Fruit fly (Drosophila melanogaster): Measurements from ENCODE around the gene Uba2.

Uba2 gene

DNA sequence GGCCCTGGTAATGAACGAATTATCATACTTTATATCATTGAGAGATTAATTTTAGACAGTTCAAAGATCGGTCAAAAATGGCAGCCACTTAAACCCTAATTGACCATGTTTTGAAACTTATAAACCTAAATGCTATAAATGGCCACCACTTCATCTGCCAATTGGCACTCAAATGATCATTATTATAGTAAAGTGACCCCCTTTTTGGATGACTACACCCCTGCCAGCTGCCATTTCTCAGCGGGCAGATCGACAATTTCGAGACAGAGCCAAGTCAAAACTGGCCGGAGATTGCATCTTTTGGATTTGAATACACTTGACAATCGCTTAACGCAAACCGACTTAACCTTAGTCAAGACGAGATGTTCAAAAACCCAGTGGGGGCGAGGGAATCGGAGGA is 28.6 kb upstream of the Uba2 start:
- TF ChIP-seq CG9948 (tag; optimal IDR thresholded peaks at IDR 0.05) (no peak), CG4496 (GFP tag; IDR thresholded peaks at IDR 0.05) (peak; percentile 45; the same call in 1 of the 3 replicates), CG8159 (tag; optimal IDR thresholded peaks at IDR 0.05) (peak; percentile 45), Snoo (tag; optimal IDR thresholded peaks at IDR 0.05) (peak; percentile 11), Ets98B (GFP tag; IDR thresholded peaks at IDR 0.05) (peak; percentile 18; the same call in 1 of the 2 replicates), CG8301 (tag; optimal IDR thresholded peaks at IDR 0.05) (peak; percentile 26), CG15710 (tag; optimal IDR thresholded peaks at IDR 0.05) (peak; percentile 21), CG17806 (tag; optimal IDR thresholded peaks at IDR 0.05) (peak; percentile 22), EcR (GFP tag; optimal IDR thresholded peaks at IDR 0.05) (no peak), CG14655 (GFP tag; optimal IDR thresholded peaks at IDR 0.05) (no peak), CG34367 (tag; optimal IDR thresholded peaks at IDR 0.05) (no peak), rn (GFP tag; IDR thresholded peaks at IDR 0.05) (no peak), D1 (tag; optimal IDR thresholded peaks at IDR 0.05) (no peak), gl (tag; optimal IDR thresholded peaks at IDR 0.05) (no peak), Pif1B (GFP tag; optimal IDR thresholded peaks at IDR 0.05) (no peak), CG10348 (GFP tag; IDR thresholded peaks at IDR 0.05) (no peak), CG32121 (GFP tag; IDR thresholded peaks at IDR 0.05) (no peak), CG13204 (GFP tag; optimal IDR thresholded peaks at IDR 0.05) (no peak), fd96Ca (GFP tag; IDR thresholded peaks at IDR 0.05) (0 out of 3 replicates have a peak, but pooled peaks have one; percentile 43), CG12605 (GFP tag; IDR thresholded peaks at IDR 0.05) (no peak)

DNA sequence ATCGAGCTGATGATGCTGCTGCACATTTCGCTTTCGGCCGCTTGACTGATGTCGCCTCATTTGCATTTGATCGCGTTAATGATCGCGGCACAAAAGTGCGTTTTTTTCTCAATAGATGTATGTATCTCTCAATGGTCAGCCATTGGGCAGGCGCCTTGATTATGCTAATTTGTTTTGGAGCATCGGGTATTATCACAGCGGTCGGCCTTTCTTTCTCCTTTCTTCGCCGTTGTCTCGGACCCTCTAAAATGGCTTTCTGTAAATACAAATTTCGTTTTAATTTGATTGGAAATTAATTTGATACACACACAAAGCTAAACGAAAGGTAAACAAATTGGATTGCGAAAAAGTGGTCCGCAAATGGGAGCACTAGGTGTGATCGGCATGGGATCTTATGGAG is 27.7 kb upstream of the Uba2 start:
- TF ChIP-seq Ets98B (GFP tag; IDR thresholded peaks at IDR 0.05) (no peak), CG32121 (GFP tag; IDR thresholded peaks at IDR 0.05) (no peak), CG4496 (GFP tag; IDR thresholded peaks at IDR 0.05) (no peak), fd96Ca (GFP tag; IDR thresholded peaks at IDR 0.05) (no peak), CG8159 (tag; optimal IDR thresholded peaks at IDR 0.05) (no peak), CG15710 (tag; optimal IDR thresholded peaks at IDR 0.05) (no peak), CG9948 (tag; optimal IDR thresholded peaks at IDR 0.05) (no peak)

DNA sequence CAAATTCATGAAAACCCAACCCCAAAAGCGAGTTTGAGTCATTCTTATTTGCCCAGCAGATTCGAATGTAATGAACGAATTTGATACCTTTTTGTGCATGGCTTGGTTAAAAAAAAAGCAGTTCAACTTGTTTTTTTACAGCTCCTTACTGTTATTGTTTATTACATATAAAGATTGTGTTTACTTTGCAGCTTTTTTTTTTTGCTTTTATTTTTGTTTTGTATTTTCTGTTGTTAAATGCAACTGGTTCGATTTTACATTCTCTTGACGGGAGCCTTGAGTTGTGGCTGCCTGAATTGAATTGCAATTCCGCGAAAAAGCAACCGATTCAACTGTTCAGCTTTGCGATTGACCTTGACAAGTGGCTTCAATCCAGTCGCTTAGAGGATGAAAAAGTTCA is 26.9 kb upstream of the Uba2 start:
- TF ChIP-seq Pif1A (GFP tag; optimal IDR thresholded peaks at IDR 0.05) (no peak), CG13204 (GFP tag; optimal IDR thresholded peaks at IDR 0.05) (peak; percentile 19), CG4496 (GFP tag; IDR thresholded peaks at IDR 0.05) (0 out of 3 replicates have a peak, but pooled peaks have one; percentile 28)

DNA sequence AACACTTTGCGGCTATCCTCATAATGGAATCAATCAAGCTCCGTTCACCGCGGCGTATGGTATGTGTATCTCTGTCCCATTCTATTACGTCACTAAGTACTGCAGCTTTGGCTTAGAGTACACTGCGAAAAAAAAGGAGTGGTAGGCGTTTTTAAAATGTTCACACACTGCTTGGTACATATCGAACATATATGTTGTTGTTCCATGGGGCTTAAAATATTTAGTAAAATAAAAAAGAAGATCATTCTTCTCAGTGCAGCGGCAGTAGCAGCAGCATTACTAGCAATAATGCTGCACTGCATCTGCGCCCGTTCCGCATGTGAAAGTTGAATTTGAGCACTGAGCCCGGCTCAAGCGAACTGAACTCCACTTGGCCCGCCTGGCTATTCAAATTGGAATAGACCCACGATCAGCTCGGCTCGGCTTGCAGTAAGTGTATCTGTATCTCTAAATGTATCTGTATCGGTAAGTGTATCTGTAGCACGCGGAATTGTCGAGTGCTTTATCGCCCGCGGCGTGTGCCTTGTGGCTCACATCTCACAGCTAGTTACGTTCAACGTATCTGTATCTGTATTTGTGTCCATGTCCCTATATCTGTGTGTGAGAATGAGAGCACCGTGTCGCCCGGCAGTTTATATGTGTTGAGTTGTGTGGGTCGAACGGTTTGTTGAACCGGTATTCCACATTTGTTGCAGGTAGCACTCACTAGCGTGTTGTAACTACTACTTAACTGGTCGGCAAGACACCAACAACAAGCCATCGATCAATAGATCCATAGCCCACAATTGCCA is 25.8 kb upstream of the Uba2 start:
- TF ChIP-seq Pif1A (GFP tag; optimal IDR thresholded peaks at IDR 0.05) (peak; percentile 72), CG8301 (tag; optimal IDR thresholded peaks at IDR 0.05) (peak; percentile 91), fd96Ca (GFP tag; IDR thresholded peaks at IDR 0.05) (peak; percentile 96), CG14655 (GFP tag; optimal IDR thresholded peaks at IDR 0.05) (peak; percentile 93), CG32121 (GFP tag; IDR thresholded peaks at IDR 0.05) (peak; percentile 96), gl (tag; optimal IDR thresholded peaks at IDR 0.05) (no peak), Ets98B (GFP tag; IDR thresholded peaks at IDR 0.05) (peak; percentile 97), D1 (tag; optimal IDR thresholded peaks at IDR 0.05) (no peak), CG17806 (tag; optimal IDR thresholded peaks at IDR 0.05) (peak; percentile 67), CG4496 (GFP tag; IDR thresholded peaks at IDR 0.05) (peak; percentile 95), CG9948 (tag; optimal IDR thresholded peaks at IDR 0.05) (peak; percentile 66), CG8159 (tag; optimal IDR thresholded peaks at IDR 0.05) (peak; percentile 69), EcR (GFP tag; optimal IDR thresholded peaks at IDR 0.05) (peak; percentile 87), Pif1B (GFP tag; optimal IDR thresholded peaks at IDR 0.05) (peak; percentile 59), CG15710 (tag; optimal IDR thresholded peaks at IDR 0.05) (peak; percentile 49), CG13204 (GFP tag; optimal IDR thresholded peaks at IDR 0.05) (no peak), CG10348 (GFP tag; IDR thresholded peaks at IDR 0.05) (peak; percentile 85), rn (GFP tag; IDR thresholded peaks at IDR 0.05) (peak; percentile 89), CG34367 (tag; optimal IDR thresholded peaks at IDR 0.05) (peak; percentile 58), Snoo (tag; optimal IDR thresholded peaks at IDR 0.05) (peak; percentile 23), CG12605 (GFP tag; IDR thresholded peaks at IDR 0.05) (peak; percentile 89)

DNA sequence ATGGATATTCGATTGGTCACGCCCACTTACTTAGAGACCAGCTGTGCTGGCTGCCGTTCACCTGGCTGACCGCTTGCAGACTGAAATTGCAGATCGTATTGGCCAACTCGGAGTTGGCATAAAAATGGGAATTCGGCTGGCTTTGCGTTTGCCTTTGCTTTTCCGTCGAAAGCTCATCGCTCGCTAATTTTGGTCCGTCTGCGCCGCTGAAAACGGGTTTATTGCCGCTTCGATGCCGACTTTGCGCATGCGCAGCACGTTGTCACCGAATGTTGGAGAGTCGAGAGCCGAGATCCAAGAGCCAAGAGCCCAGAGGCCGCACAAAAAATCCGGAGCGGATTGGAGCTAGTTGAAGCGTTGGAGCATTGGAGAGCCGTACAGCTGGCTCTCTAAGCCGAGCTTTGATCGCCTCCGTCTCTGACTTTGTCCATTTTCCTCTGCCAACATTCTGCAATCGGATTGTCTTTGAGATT is 24.1 kb upstream of the Uba2 start, which contains the start of gene CG13676:
Gene CG13676 (minus strand): TSS at position 87 of the 473 bp plus-strand sequence.
- no peak; the same call in 1 of the 2 replicates for TF ChIP-seq Ets98B (GFP tag; IDR thresholded peaks at IDR 0.05)
- peak; percentile 64 for TF ChIP-seq EcR (GFP tag; optimal IDR thresholded peaks at IDR 0.05)
- TF ChIP-seq Pif1A (GFP tag; optimal IDR thresholded peaks at IDR 0.05) = no peak
- TF ChIP-seq CG13204 (GFP tag; optimal IDR thresholded peaks at IDR 0.05) = peak; percentile 30
- TF ChIP-seq Snoo (tag; optimal IDR thresholded peaks at IDR 0.05) = no peak
- TF ChIP-seq Pif1B (GFP tag; optimal IDR thresholded peaks at IDR 0.05) = no peak
- no peak for TF ChIP-seq CG17806 (tag; optimal IDR thresholded peaks at IDR 0.05)
- no peak for TF ChIP-seq CG14655 (GFP tag; optimal IDR thresholded peaks at IDR 0.05)
- no peak for TF ChIP-seq CG10348 (GFP tag; IDR thresholded peaks at IDR 0.05)

DNA sequence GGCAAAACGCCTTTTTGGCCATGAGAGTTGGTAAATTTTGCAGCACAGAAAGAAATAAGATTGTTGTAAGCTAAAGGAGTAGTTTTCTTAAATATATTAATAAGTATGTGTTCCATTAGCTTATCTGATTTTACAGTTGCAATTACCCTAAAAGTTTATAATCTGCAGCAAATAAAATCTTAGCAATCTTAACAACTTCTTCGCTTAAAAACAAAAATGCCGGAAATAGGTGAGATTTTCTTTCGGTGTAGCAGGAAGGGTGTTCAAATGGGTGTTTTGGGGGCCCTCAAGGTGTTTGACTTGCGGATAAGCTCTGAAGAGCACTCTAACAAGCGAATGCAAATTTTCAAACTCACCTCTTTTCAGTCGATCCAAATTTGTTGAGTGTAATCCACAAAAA is 23.2 kb upstream of the Uba2 start:
- TF ChIP-seq CG17806 (tag; optimal IDR thresholded peaks at IDR 0.05) (no peak), CG8301 (tag; optimal IDR thresholded peaks at IDR 0.05) (peak; percentile 19)

All from whole organism, pupa.